Worm (Caenorhabditis elegans) whole organism, mixed stage, embryonic: ENCODE results near the gene C33E10.1.

Experiments used
- elt-1 ChIP-seq: sonication (generic microtip); optimal IDR thresholded peaks from 2 replicates; lab custom pipeline; 2017; ENCODE audit warnings: missing genetic modification characterization, mild to moderate bottlenecking, missing compliant biosample characterization, antibody characterized with exemption, moderate library complexity, borderline replicate concordance; ENCODE audit not compliant: insufficient read depth
- elt-3 ChIP-seq: fragments of 150-350 bp; optimal IDR thresholded peaks from 2 replicates; lab custom pipeline; 2014; ENCODE audit warnings: missing biosample characterization, missing genetic modification characterization
- flh-1 ChIP-seq: fragments of 200-800 bp; sonication (Bioruptor generic); optimal IDR thresholded peaks from 2 replicates; lab custom pipeline; 2018; ENCODE audit warnings: mild to moderate bottlenecking, missing genetic modification characterization, moderate library complexity, missing compliant biosample characterization
- hlh-1 ChIP-seq: fragments of 150-350 bp; optimal IDR thresholded peaks from 2 replicates; lab custom pipeline; 2014; ENCODE audit warnings: missing biosample characterization, missing genetic modification reagents, missing genetic modification characterization
- lsy-2 ChIP-seq: fragments of 150-350 bp; optimal IDR thresholded peaks from 2 replicates; lab custom pipeline; 2014; ENCODE audit warnings: missing biosample characterization, missing genetic modification characterization
- mep-1 ChIP-seq: fragments of 150-350 bp; optimal IDR thresholded peaks from 2 replicates; lab custom pipeline; 2017; ENCODE audit warnings: missing biosample characterization, missing genetic modification reagents, missing genetic modification characterization, inconsistent platforms
- nhr-237 ChIP-seq: fragments of 150-350 bp; optimal IDR thresholded peaks from 2 replicates; lab custom pipeline; 2014; ENCODE audit warnings: missing biosample characterization, missing genetic modification characterization
- nhr-76 ChIP-seq: sonication (generic microtip); optimal IDR thresholded peaks from 2 replicates; lab custom pipeline; 2017; ENCODE audit warnings: missing biosample characterization, missing genetic modification characterization
- pha-4 ChIP-seq: fragments of 150-350 bp; optimal IDR thresholded peaks from 2 replicates; lab custom pipeline; 2018; ENCODE audit warnings: missing biosample characterization, missing genetic modification reagents, missing genetic modification characterization
- snpc-4 ChIP-seq: fragments of 150-350 bp; optimal IDR thresholded peaks from 2 replicates; lab custom pipeline; 2014; ENCODE audit warnings: missing biosample characterization, missing genetic modification characterization
- unc-120 ChIP-seq: sonication (generic microtip); optimal IDR thresholded peaks from 2 replicates; lab custom pipeline; 2017; ENCODE audit warnings: missing genetic modification characterization, missing compliant biosample characterization; ENCODE audit not compliant: poor library complexity, severe bottlenecking
- unc-39 ChIP-seq: fragments of 150-350 bp; optimal IDR thresholded peaks from 2 replicates; lab custom pipeline; 2014; ENCODE audit warnings: missing biosample characterization, missing genetic modification characterization
- ztf-11 ChIP-seq: fragments of 150-350 bp; optimal IDR thresholded peaks from 2 replicates; lab custom pipeline; 2014; ENCODE audit warnings: missing biosample characterization, missing genetic modification characterization

DNA sequence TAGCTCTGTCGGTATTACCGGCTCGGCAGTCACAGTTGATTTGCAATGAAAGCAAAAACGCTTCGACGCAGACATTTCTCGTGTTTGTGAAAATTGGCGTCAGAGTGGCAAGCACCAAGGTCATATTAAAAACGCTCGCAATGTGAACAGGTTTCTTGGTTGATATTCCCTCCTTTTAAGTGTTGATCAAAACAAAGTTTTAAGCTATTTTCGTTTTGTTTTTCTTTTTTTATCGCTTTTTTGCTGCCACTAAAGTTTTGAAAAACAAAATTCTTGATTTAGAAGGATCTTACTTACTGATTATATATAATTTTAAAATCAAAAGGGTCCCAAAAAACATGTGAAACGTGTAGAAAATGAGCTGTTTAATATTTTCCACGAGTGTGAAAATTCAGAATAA lies 10.3 kb upstream of the C33E10.1 start, which contains the start of gene C33E10.8:
- no peak for TF ChIP-seq ztf-11
- no peak for TF ChIP-seq mep-1
- TF ChIP-seq pha-4 (tag; lab: Kevin White, UChicago), result no peak
- no peak for TF ChIP-seq unc-120 (tag; lab: Kevin White, UChicago)
- no peak for TF ChIP-seq hlh-1
- TF ChIP-seq elt-1 (tag; lab: Kevin White, UChicago), result no peak
- no peak for TF ChIP-seq lsy-2
- no peak for TF ChIP-seq unc-39
- no peak for TF ChIP-seq nhr-237 (tag; lab: Kevin White, UChicago)
- TF ChIP-seq nhr-76 (tag; lab: Kevin White, UChicago), result no peak
- TF ChIP-seq elt-3 (tag; lab: Kevin White, UChicago), result no peak
- no peak for TF ChIP-seq flh-1 (GFP tag; lab: Kevin White, UChicago)
- TF ChIP-seq snpc-4 (tag; lab: Kevin White, UChicago), result no peak
